Worm (Caenorhabditis elegans) whole organism, L3 larva: ENCODE measurements around the gene marc-2.

Experiments used
- nhr-237 ChIP-seq: fragments of 150-350 bp; optimal IDR thresholded peaks from 2 replicates; lab custom pipeline; 2014; ENCODE audit warnings: missing biosample characterization, missing genetic modification characterization
- ztf-11 ChIP-seq: fragments of 150-350 bp; optimal IDR thresholded peaks from 2 replicates; lab custom pipeline; 2014; ENCODE audit warnings: missing biosample characterization, missing genetic modification characterization

DNA sequence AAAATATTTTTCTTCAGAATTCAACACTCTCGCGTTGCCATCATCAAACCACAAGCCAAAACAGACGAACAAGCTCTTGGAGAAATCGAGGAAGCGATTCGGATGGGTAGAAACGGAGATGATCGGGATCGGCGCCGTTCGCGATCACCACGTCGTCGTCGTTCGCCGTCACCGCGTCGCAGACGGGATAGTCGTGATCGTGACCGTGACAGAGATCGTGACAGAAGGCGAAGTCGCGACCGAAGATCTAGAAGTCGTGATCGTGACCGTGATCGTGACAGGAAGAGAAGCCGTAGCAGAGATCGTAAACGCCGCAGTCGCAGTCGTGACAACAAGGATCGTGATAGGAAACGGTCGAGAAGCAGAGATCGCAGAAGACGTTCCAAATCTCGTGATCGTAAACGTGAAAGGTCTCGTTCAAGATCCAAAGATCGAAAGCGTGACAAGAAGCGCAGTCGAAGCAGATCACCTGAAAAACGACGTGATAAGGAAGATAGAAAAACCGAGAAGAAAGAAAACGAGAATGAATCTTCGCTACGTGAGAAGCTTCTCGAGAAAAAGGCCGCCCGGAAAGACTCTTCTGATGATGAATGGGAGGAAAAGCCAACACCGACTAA lies 764 bp upstream of the marc-2 start:
- TF ChIP-seq nhr-237 (tag; lab: Kevin White, UChicago) (no peak), ztf-11 (no peak)
